Worm (Caenorhabditis elegans) whole organism, late embryonic: ENCODE measurements around the gene lys-1.

Source experiments
- ahr-1 ChIP-seq: sonication (generic microtip); optimal IDR thresholded peaks from 2 replicates; lab custom pipeline; 2016; ENCODE audit warnings: missing genetic modification characterization, missing compliant biosample characterization
- ceh-6 ChIP-seq: fragments of 200-800 bp; sonication (Bioruptor generic); optimal IDR thresholded peaks from 2 replicates; lab custom pipeline; 2018; ENCODE audit warnings: mild to moderate bottlenecking, missing genetic modification characterization, missing compliant biosample characterization
- dmd-4 ChIP-seq: sonication (generic microtip); optimal IDR thresholded peaks from 2 replicates; lab custom pipeline; 2016; ENCODE audit warnings: borderline replicate concordance, missing genetic modification characterization, missing compliant biosample characterization
- fax-1 ChIP-seq: sonication (generic microtip); optimal IDR thresholded peaks from 2 replicates; lab custom pipeline; 2016; ENCODE audit warnings: missing genotype, missing genetic modification characterization, missing compliant biosample characterization
- fkh-6 ChIP-seq: sonication (generic microtip); optimal IDR thresholded peaks from 2 replicates; lab custom pipeline; 2016; ENCODE audit warnings: missing genetic modification characterization, missing compliant biosample characterization
- hlh-15 ChIP-seq: sonication (generic microtip); optimal IDR thresholded peaks from 2 replicates; lab custom pipeline; 2016; ENCODE audit warnings: missing genetic modification characterization, missing compliant biosample characterization
- hlh-6 ChIP-seq: sonication (generic microtip); optimal IDR thresholded peaks from 2 replicates; lab custom pipeline; 2016; ENCODE audit warnings: missing genotype, missing genetic modification characterization, missing compliant biosample characterization
- lim-6 ChIP-seq: sonication (generic microtip); optimal IDR thresholded peaks from 2 replicates; lab custom pipeline; 2016; ENCODE audit warnings: missing genetic modification characterization, missing compliant biosample characterization
- nhr-11 ChIP-seq: fragments of 150-350 bp; optimal IDR thresholded peaks from 2 replicates; lab custom pipeline; 2014; ENCODE audit warnings: missing biosample characterization, missing genetic modification characterization
- nhr-232 ChIP-seq: sonication (generic microtip); optimal IDR thresholded peaks from 2 replicates; lab custom pipeline; 2016; ENCODE audit warnings: missing genetic modification characterization, missing compliant biosample characterization
- pha-4 ChIP-seq: fragments of 150-350 bp; optimal IDR thresholded peaks from 2 replicates; lab custom pipeline; 2018; ENCODE audit warnings: missing biosample characterization, missing genetic modification reagents, missing genetic modification characterization
- sox-4 ChIP-seq: sonication (generic microtip); optimal IDR thresholded peaks from 2 replicates; lab custom pipeline; 2017; ENCODE audit warnings: mild to moderate bottlenecking, missing genetic modification characterization, inconsistent platforms, missing compliant biosample characterization
- tbx-2 ChIP-seq: sonication (generic microtip); optimal IDR thresholded peaks from 2 replicates; lab custom pipeline; 2016; ENCODE audit warnings: missing genetic modification characterization, missing compliant biosample characterization

ce11 chrV:10317294-10317693, 39.6 kb downstream of the lys-1 start, which contains the start of gene asps-1:
- TF ChIP-seq fkh-6 (tag; lab: Kevin White, UChicago) (no peak), lim-6 (no peak), dmd-4 (tag; lab: Kevin White, UChicago) (no peak), ceh-6 (GFP tag; lab: Kevin White, UChicago) (no peak), nhr-11 (tag; lab: Kevin White, UChicago) (no peak), pha-4 (no peak), nhr-232 (tag; lab: Kevin White, UChicago) (no peak), hlh-6 (tag; lab: Kevin White, UChicago) (no peak), ahr-1 (tag; lab: Kevin White, UChicago) (no peak), hlh-15 (tag; lab: Kevin White, UChicago) (no peak), fax-1 (tag; lab: Kevin White, UChicago) (no peak), sox-4 (tag; lab: Kevin White, UChicago) (no peak), tbx-2 (no peak)
